Worm (Caenorhabditis elegans): ENCODE measurements around the gene glb-12.

- TF ChIP-seq syd-9 (tag; optimal IDR thresholded peaks at IDR 0.05) (no peak), eyg-1 (tag; optimal IDR thresholded peaks at IDR 0.05) (no peak)
These were observed 25.4 kb downstream of the glb-12 start for ce11 chrII:10706038-10706437.
